Worm (Caenorhabditis elegans) whole organism, early embryonic: ENCODE results near the gene iff-2.

Source experiments
- B0310.2 ChIP-seq: sonication (generic microtip); optimal IDR thresholded peaks from 2 replicates; lab custom pipeline; 2016; ENCODE audit warnings: mild to moderate bottlenecking, missing genetic modification characterization, missing compliant biosample characterization
- ama-1 ChIP-seq: fragments of 150-350 bp; optimal IDR thresholded peaks from 2 replicates; lab custom pipeline; 2014
- flt-1 ChIP-seq: fragments of 200-800 bp; sonication (Bioruptor generic); IDR thresholded peaks from 2 replicates; pipeline ENCODE4 v1.3.6; 2022; ENCODE audit warnings: missing genetic modification characterization, missing compliant biosample characterization
- hmbx-1 ChIP-seq: sonication (generic microtip); optimal IDR thresholded peaks from 2 replicates; lab custom pipeline; 2016; ENCODE audit warnings: mild to moderate bottlenecking, missing genetic modification characterization, missing compliant biosample characterization
- hnd-1 ChIP-seq: sonication (generic microtip); optimal IDR thresholded peaks from 2 replicates; lab custom pipeline; 2016; ENCODE audit warnings: missing genetic modification characterization, missing compliant biosample characterization
- scrt-1 ChIP-seq: fragments of 200-800 bp; sonication (Bioruptor generic); IDR thresholded peaks from 2 replicates; pipeline ENCODE4 v1.3.6; 2022; ENCODE audit warnings: missing genetic modification characterization, missing compliant biosample characterization
- sea-1 ChIP-seq: fragments of 200-800 bp; sonication (Bioruptor generic); conservative IDR thresholded peaks from 2 replicates; pipeline ENCODE4 v1.3.6; 2022; ENCODE audit warnings: missing genetic modification characterization, missing compliant biosample characterization

ce11 chrII:8610585-8610984, 49.4 kb upstream of the iff-2 start:
- TF ChIP-seq ama-1 (lab: Kevin White, UChicago) (no peak), sea-1 (GFP tag; lab: Robert Waterston, UW) (no peak), hnd-1 (tag; lab: Kevin White, UChicago) (no peak), hmbx-1 (tag; lab: Kevin White, UChicago) (no peak), B0310.2 (tag; lab: Kevin White, UChicago) (no peak), flt-1 (GFP tag; lab: Robert Waterston, UW) (no peak), scrt-1 (GFP tag; lab: Robert Waterston, UW) (no peak)
